Worm (Caenorhabditis elegans): ENCODE data around the gene puf-6.

The puf-6 gene

DNA sequence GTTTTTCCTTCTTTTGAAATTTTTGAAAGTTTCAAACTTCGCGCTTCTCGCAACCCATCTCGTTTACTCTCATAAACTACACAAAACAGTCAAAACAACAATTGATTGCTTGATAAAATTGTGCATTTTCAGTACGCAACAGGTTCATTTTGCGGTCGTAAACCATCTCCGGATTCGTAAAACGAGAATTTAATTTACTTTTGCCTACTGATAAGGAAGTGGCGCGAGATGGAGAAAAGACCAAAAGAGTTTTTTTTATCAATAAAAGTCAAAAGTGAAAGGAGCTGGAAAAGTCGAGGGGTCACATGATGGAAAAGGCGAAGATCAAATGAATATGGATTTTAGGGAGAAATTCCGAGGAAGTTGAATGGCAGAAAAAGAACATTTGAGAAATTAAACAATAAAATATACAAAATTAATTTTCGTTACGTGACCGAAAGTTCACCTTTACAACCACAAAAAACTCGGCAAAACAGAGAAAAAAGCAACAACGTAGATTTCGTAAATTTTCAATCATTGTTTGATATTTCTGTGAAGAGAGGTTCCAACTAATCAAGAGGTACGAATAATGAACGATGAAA lies 35.7 kb upstream of the puf-6 start, which contains the start of gene F42G4.6 (continued):
- peak; percentile 2 for TF ChIP-seq nhr-102 (tag; optimal IDR thresholded peaks at IDR 0.05)
- TF ChIP-seq pqm-1 (tag; optimal IDR thresholded peaks at IDR 0.05) = peak; percentile 79
- TF ChIP-seq tra-1 (GFP tag; IDR thresholded peaks at IDR 0.05) = peak; percentile 75
- TF ChIP-seq daf-16 (GFP tag; optimal IDR thresholded peaks at IDR 0.05) = no peak
- TF ChIP-seq daf-16 (tag; optimal IDR thresholded peaks at IDR 0.05) = peak; percentile 90
- no peak for TF ChIP-seq nhr-10 (tag; optimal IDR thresholded peaks at IDR 0.05)
- no peak for TF ChIP-seq unc-39 (tag; optimal IDR thresholded peaks at IDR 0.05)

DNA sequence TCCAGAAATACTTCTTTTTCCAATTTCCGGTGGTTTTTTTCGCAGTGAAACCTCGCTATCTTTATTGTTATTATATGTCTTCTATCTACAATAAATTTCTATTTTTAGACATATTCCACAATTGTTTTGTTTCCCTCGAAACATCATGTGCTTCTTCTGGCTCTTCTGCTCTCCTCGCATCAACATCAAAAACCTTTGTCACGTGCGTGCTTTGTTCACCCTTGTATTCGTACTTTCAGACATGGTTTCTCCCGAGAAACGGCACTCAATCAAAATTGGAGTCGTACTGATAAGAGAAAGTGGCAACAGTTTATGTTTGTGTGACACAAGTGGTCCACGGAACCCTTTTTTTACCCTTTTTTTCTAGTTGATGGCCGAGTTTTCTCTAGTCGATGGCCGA lies 34.5 kb upstream of the puf-6 start:
- TF ChIP-seq zip-11 (GFP tag; IDR thresholded peaks at IDR 0.05) (no peak), zag-1 (tag; optimal IDR thresholded peaks at IDR 0.05) (no peak), tra-1 (GFP tag; IDR thresholded peaks at IDR 0.05) (peak; percentile 78), set-16 (GFP tag; IDR thresholded peaks at IDR 0.05) (no peak), daf-16 (GFP tag; optimal IDR thresholded peaks at IDR 0.05) (peak in 1 of 2 experiments; percentile 84), daf-16 (tag; optimal IDR thresholded peaks at IDR 0.05) (peak; percentile 99), dmd-8 (GFP tag; IDR thresholded peaks at IDR 0.05) (no peak), jun-1 (tag; optimal IDR thresholded peaks at IDR 0.05) (no peak), Y75B8A.6 (GFP tag; IDR thresholded peaks at IDR 0.05) (no peak), mdl-1 (tag; optimal IDR thresholded peaks at IDR 0.05) (peak in 1 of 2 experiments; percentile 67), pqm-1 (tag; optimal IDR thresholded peaks at IDR 0.05) (peak; percentile 78), nhr-28 (tag; optimal IDR thresholded peaks at IDR 0.05) (peak; percentile 91), mxl-2 (GFP tag; conservative IDR thresholded peaks at IDR 0.05) (peak; percentile 45; the same call in 1 of the 2 replicates), ceh-28 (tag; optimal IDR thresholded peaks at IDR 0.05) (no peak), ceh-20 (GFP tag; IDR thresholded peaks at IDR 0.05) (peak; percentile 71), spr-3 (GFP tag; optimal IDR thresholded peaks at IDR 0.05) (no peak), unc-62 (GFP tag; optimal IDR thresholded peaks at IDR 0.05 in 1 of 2) (peak in 1 of 2 experiments; percentile 92), unc-62 (tag; optimal IDR thresholded peaks at IDR 0.05) (no peak), mes-2 (tag; optimal IDR thresholded peaks at IDR 0.05; ENCODE audit: poor library complexity, severe bottlenecking) (peak; percentile 8), ctbp-1 (GFP tag; IDR thresholded peaks at IDR 0.05) (no peak), lin-13 (GFP tag; optimal IDR thresholded peaks at IDR 0.05) (peak; percentile 9), daf-8 (GFP tag; IDR thresholded peaks at IDR 0.05) (no peak), zfp-3 (GFP tag; conservative IDR thresholded peaks at IDR 0.05) (0 out of 2 replicates have a peak, but pooled peaks have one; percentile 39), nhr-10 (tag; optimal IDR thresholded peaks at IDR 0.05) (peak; percentile 11), lin-1 (GFP tag; IDR thresholded peaks at IDR 0.05) (peak; percentile 86), snpc-1.2 (GFP tag; IDR thresholded peaks at IDR 0.05) (no peak), cey-2 (tag; optimal IDR thresholded peaks at IDR 0.05; ENCODE audit: borderline replicate concordance, insufficient read depth) (no peak), nhr-77 (tag; optimal IDR thresholded peaks at IDR 0.05) (peak; percentile 55), unc-130 (GFP tag; optimal IDR thresholded peaks at IDR 0.05) (no peak), dmd-6 (GFP tag; IDR thresholded peaks at IDR 0.05) (peak; percentile 93), gei-8 (GFP tag; optimal IDR thresholded peaks at IDR 0.05) (no peak), vab-7 (GFP tag; IDR thresholded peaks at IDR 0.05) (no peak), dve-1 (tag; optimal IDR thresholded peaks at IDR 0.05; ENCODE audit: insufficient read depth) (peak; percentile 94), hlh-30 (tag; optimal IDR thresholded peaks at IDR 0.05; ENCODE audit: insufficient read depth) (peak; percentile 70), daf-19 (GFP tag; conservative IDR thresholded peaks at IDR 0.05) (no peak), snpc-4 (tag; optimal IDR thresholded peaks at IDR 0.05) (no peak), F37D6.2 (tag; optimal IDR thresholded peaks at IDR 0.05) (no peak), hif-1 (tag; optimal IDR thresholded peaks at IDR 0.05) (peak in 1 of 2 experiments; percentile 27), Y48G9A.11 (GFP tag; IDR thresholded peaks at IDR 0.05) (no peak), F44E2.7 (GFP tag; IDR thresholded peaks at IDR 0.05) (no peak), R02D3.7 (tag; optimal IDR thresholded peaks at IDR 0.05) (no peak), nhr-42 (GFP tag; IDR thresholded peaks at IDR 0.05) (no peak), nhr-6 (tag; optimal IDR thresholded peaks at IDR 0.05) (no peak), mep-1 (tag; optimal IDR thresholded peaks at IDR 0.05) (peak; percentile 27), saeg-2 (GFP tag; IDR thresholded peaks at IDR 0.05) (peak; percentile 15; the same call in 1 of the 2 replicates), madf-5 (GFP tag; IDR thresholded peaks at IDR 0.05) (no peak)

All from whole organism, L4 larva.